Worm (Caenorhabditis elegans): ENCODE results near the gene B0286.1.

B0286.1 gene

ce11 chrII:4378195-4378594, at the start of gene B0286.1:
Gene B0286.1 (plus strand): TSS chrII:4378495.
- TF ChIP-seq tbx-2 (tag; optimal IDR thresholded peaks at IDR 0.05), result no peak
- no peak for TF ChIP-seq npax-4 (tag; optimal IDR thresholded peaks at IDR 0.05)
- no peak for TF ChIP-seq pat-9 (tag; optimal IDR thresholded peaks at IDR 0.05)
- TF ChIP-seq elt-2 (tag; optimal IDR thresholded peaks at IDR 0.05), result no peak
- no peak for TF ChIP-seq pha-2 (tag; optimal IDR thresholded peaks at IDR 0.05)
- no peak for TF ChIP-seq ceh-2 (tag; optimal IDR thresholded peaks at IDR 0.05)
- no peak for TF ChIP-seq zip-5 (tag; optimal IDR thresholded peaks at IDR 0.05)
- no peak for TF ChIP-seq che-1 (tag; optimal IDR thresholded peaks at IDR 0.05)
- no peak for TF ChIP-seq ceh-6 (GFP tag; optimal IDR thresholded peaks at IDR 0.05)
- no peak for TF ChIP-seq elt-4 (tag; optimal IDR thresholded peaks at IDR 0.05)
- TF ChIP-seq pax-1 (tag; optimal IDR thresholded peaks at IDR 0.05), result no peak
- no peak for TF ChIP-seq ceh-45 (GFP tag; IDR thresholded peaks at IDR 0.05)
- TF ChIP-seq fkh-10 (GFP tag; optimal IDR thresholded peaks at IDR 0.05), result no peak
- no peak for TF ChIP-seq eyg-1 (tag; optimal IDR thresholded peaks at IDR 0.05)
- no peak for TF ChIP-seq T23F11.4 (GFP tag; optimal IDR thresholded peaks at IDR 0.05)

- TF ChIP-seq nhr-11 (tag; optimal IDR thresholded peaks at IDR 0.05) (no peak), rnt-1 (tag; optimal IDR thresholded peaks at IDR 0.05) (no peak), elt-4 (tag; optimal IDR thresholded peaks at IDR 0.05) (no peak), C08G9.2 (tag; optimal IDR thresholded peaks at IDR 0.05) (no peak), fkh-6 (tag; optimal IDR thresholded peaks at IDR 0.05) (no peak), pqm-1 (tag; optimal IDR thresholded peaks at IDR 0.05) (no peak), ceh-22 (tag; optimal IDR thresholded peaks at IDR 0.05) (no peak), eyg-1 (tag; optimal IDR thresholded peaks at IDR 0.05) (no peak), ceh-30 (tag; optimal IDR thresholded peaks at IDR 0.05) (no peak), hlh-15 (tag; optimal IDR thresholded peaks at IDR 0.05) (no peak), unc-3 (GFP tag; conservative IDR thresholded peaks at IDR 0.05) (no peak), unc-3 (tag; optimal IDR thresholded peaks at IDR 0.05) (no peak), ceh-24 (tag; optimal IDR thresholded peaks at IDR 0.05) (no peak), ceh-18 (tag; optimal IDR thresholded peaks at IDR 0.05) (no peak)
Measured at ce11 chrII:4328716-4329115, 49.6 kb upstream of the B0286.1 start, which contains the start of gene H20J04.4. Gene H20J04.4 (plus strand): TSS chrII:4329016.

- TF ChIP-seq eyg-1 (tag; optimal IDR thresholded peaks at IDR 0.05) (no peak), tbx-7 (tag; optimal IDR thresholded peaks at IDR 0.05) (no peak), pha-2 (tag; optimal IDR thresholded peaks at IDR 0.05) (no peak), ama-1 (optimal IDR thresholded peaks at IDR 0.05) (no peak), mec-3 (tag; optimal IDR thresholded peaks at IDR 0.05; ENCODE audit: borderline replicate concordance) (no peak), fkh-6 (tag; optimal IDR thresholded peaks at IDR 0.05) (no peak), pros-1 (tag; optimal IDR thresholded peaks at IDR 0.05) (no peak), K02D7.2 (tag; optimal IDR thresholded peaks at IDR 0.05) (no peak), ceh-31 (tag; optimal IDR thresholded peaks at IDR 0.05) (no peak), fax-1 (tag; optimal IDR thresholded peaks at IDR 0.05) (no peak), C38D4.7 (GFP tag; optimal IDR thresholded peaks at IDR 0.05) (no peak)
Measured at ce11 chrII:4334448-4334847, 43.8 kb upstream of the B0286.1 start, which contains the start of gene madf-3. Gene madf-3 (plus strand): TSS chrII:4334748.

ce11 chrII:4337731-4338130, 40.6 kb upstream of the B0286.1 start:
- TF ChIP-seq sox-2 (GFP tag; IDR thresholded peaks at IDR 0.05) (no peak), C38D4.7 (GFP tag; optimal IDR thresholded peaks at IDR 0.05) (no peak), nfya-1 (tag; optimal IDR thresholded peaks at IDR 0.05) (peak; percentile 90), pat-9 (tag; optimal IDR thresholded peaks at IDR 0.05) (no peak), mec-3 (tag; optimal IDR thresholded peaks at IDR 0.05; ENCODE audit: borderline replicate concordance) (no peak), ceh-22 (tag; optimal IDR thresholded peaks at IDR 0.05) (no peak), ref-2 (tag; optimal IDR thresholded peaks at IDR 0.05) (no peak)
